Fruit fly (Drosophila melanogaster) whole organism, embryonic: ENCODE results near the gene drpr.

Source experiments
- CG7372 ChIP-seq: fragments of 200-800 bp; sonication (Bioruptor generic); IDR thresholded peaks from 2 replicates; pipeline ENCODE4 v1.3.6; 2022; ENCODE audit warnings: missing biosample characterization, missing genetic modification characterization
- Xrp1 ChIP-seq: fragments of 200-800 bp; sonication (Bioruptor generic); IDR thresholded peaks from 2 replicates; pipeline ENCODE4 v1.3.6; 2022; ENCODE audit warnings: missing biosample characterization, missing genetic modification characterization
- dysf ChIP-seq: fragments of 200-800 bp; sonication (Bioruptor generic); IDR thresholded peaks from 3 replicates; pipeline ENCODE4 v1.3.6; 2022; ENCODE audit warnings: missing biosample characterization, missing genetic modification characterization

- TF ChIP-seq dysf (GFP tag; lab: Robert Waterston, UW) (no peak), Xrp1 (GFP tag; lab: Robert Waterston, UW) (no peak), CG7372 (no peak)
Measured at dm6 chr3L:1730160-1730595, 729 bp downstream of the drpr start.
